Fruit fly (Drosophila melanogaster): ENCODE measurements around the gene CG10163.
A peak's percentile ranks its signal among the peaks of the same experiment; 100 is the strongest.

Gene CG10163

DNA sequence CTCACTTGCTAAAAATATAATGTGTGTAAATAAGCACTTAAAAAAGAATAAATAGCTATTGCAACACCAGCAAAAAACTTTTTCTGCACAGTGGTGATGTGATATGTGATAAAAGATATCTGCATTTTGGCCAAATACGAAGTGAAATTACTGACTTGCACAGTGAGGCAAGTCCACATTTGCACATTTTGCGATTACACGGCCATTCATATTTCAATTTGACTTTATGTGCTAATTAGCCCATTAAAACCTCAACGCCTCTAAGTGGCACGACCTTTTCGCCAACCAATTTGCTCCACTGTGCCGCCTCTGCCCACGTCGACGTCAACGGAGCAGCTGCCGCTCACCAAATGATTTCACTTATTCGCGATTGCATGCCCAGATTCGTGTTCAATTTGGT lies 38.4 kb downstream of the CG10163 start, which contains the start of gene CG33946 (continued):
- TF ChIP-seq inv (GFP tag; IDR thresholded peaks at IDR 0.05; ENCODE audit: partially characterized antibody) (no peak), CG18619 (GFP tag; optimal IDR thresholded peaks at IDR 0.05) (no peak), CG15269 (tag; optimal IDR thresholded peaks at IDR 0.05) (no peak), seq (GFP tag; IDR thresholded peaks at IDR 0.05) (0 out of 2 replicates have a peak, but pooled peaks have one; percentile 10), Dp (GFP tag; optimal IDR thresholded peaks at IDR 0.05) (no peak), CG7786 (GFP tag; optimal IDR thresholded peaks at IDR 0.05) (no peak), Neu2 (GFP tag; optimal IDR thresholded peaks at IDR 0.05; ENCODE audit: borderline replicate concordance) (no peak), CG8765 (GFP tag; IDR thresholded peaks at IDR 0.05) (peak; percentile 46; the same call in 1 of the 2 replicates), gem (tag; optimal IDR thresholded peaks at IDR 0.05) (peak; percentile 18), bsh (GFP tag; optimal IDR thresholded peaks at IDR 0.05) (peak in 1 of 2 experiments; percentile 47), BtbVII (GFP tag; optimal IDR thresholded peaks at IDR 0.05) (no peak), ttk (GFP tag; IDR thresholded peaks at IDR 0.05) (no peak), CG32532 (GFP tag; IDR thresholded peaks at IDR 0.05) (0 out of 2 replicates have a peak, but pooled peaks have one; percentile 19), sisA (GFP tag; IDR thresholded peaks at IDR 0.05) (peak; percentile 48), ara (GFP tag; IDR thresholded peaks at IDR 0.05) (peak; percentile 42; the same call in 1 of the 2 replicates), CG14441 (GFP tag; IDR thresholded peaks at IDR 0.05) (peak; percentile 57), CG4820 (GFP tag; optimal IDR thresholded peaks at IDR 0.05) (peak; percentile 23), Ptx1 (GFP tag; IDR thresholded peaks at IDR 0.05) (0 out of 2 replicates have a peak, but pooled peaks have one; percentile 20), CG34224 (GFP tag; IDR thresholded peaks at IDR 0.05; ENCODE audit: partially characterized antibody) (no peak), CG2889 (GFP tag; IDR thresholded peaks at IDR 0.05) (no peak), pnt (GFP tag; optimal IDR thresholded peaks at IDR 0.05) (no peak), CG1792 (GFP tag; optimal IDR thresholded peaks at IDR 0.05) (no peak), Rfx (GFP tag; IDR thresholded peaks at IDR 0.05) (peak; percentile 30; the same call in 1 of the 2 replicates), chinmo (GFP tag; IDR thresholded peaks at IDR 0.05; ENCODE audit: partially characterized antibody) (no peak), trh (GFP tag; optimal IDR thresholded peaks at IDR 0.05) (peak; percentile 28), h (optimal IDR thresholded peaks at IDR 0.05) (no peak), p53 (GFP tag; optimal IDR thresholded peaks at IDR 0.05) (no peak), sens (GFP tag) (peak; percentile 88), vfl (GFP tag; optimal IDR thresholded peaks at IDR 0.05) (no peak), az2 (GFP tag; optimal IDR thresholded peaks at IDR 0.05) (peak; percentile 23), Chrac-16 (GFP tag; optimal IDR thresholded peaks at IDR 0.05) (peak; percentile 34), otp (GFP tag; IDR thresholded peaks at IDR 0.05) (0 out of 3 replicates have a peak, but pooled peaks have one; percentile 22), insv (GFP tag; optimal IDR thresholded peaks at IDR 0.05) (no peak), CG7372 (GFP tag; IDR thresholded peaks at IDR 0.05) (no peak), Myb (GFP tag; optimal IDR thresholded peaks at IDR 0.05) (no peak), CG14860 (GFP tag; IDR thresholded peaks at IDR 0.05; ENCODE audit: partially characterized antibody) (no peak), tx (GFP tag; optimal IDR thresholded peaks at IDR 0.05) (no peak), CG11085 (GFP tag; IDR thresholded peaks at IDR 0.05) (no peak), CG34422 (GFP tag; IDR thresholded peaks at IDR 0.05) (peak; percentile 35; the same call in 1 of the 3 replicates), B-H2 (GFP tag; optimal IDR thresholded peaks at IDR 0.05) (no peak), CG4360 (GFP tag; IDR thresholded peaks at IDR 0.05) (no peak), CG17361 (GFP tag; IDR thresholded peaks at IDR 0.05) (0 out of 3 replicates have a peak, but pooled peaks have one; percentile 22), chm (GFP tag; IDR thresholded peaks at IDR 0.05) (0 out of 2 replicates have a peak, but pooled peaks have one; percentile 23), fru (optimal IDR thresholded peaks at IDR 0.05) (no peak), al (GFP tag; IDR thresholded peaks at IDR 0.05) (no peak), Dip3 (GFP tag; optimal IDR thresholded peaks at IDR 0.05) (no peak), CG9215 (GFP tag; IDR thresholded peaks at IDR 0.05) (peak; percentile 34; the same call in 1 of the 2 replicates), Hsf (GFP tag; optimal IDR thresholded peaks at IDR 0.05) (peak; percentile 25), CG2678 (tag; optimal IDR thresholded peaks at IDR 0.05) (no peak), danr (GFP tag; IDR thresholded peaks at IDR 0.05) (0 out of 2 replicates have a peak, but pooled peaks have one; percentile 15), sim (GFP tag; IDR thresholded peaks at IDR 0.05) (no peak), Antp (GFP tag; optimal IDR thresholded peaks at IDR 0.05) (peak; percentile 8), Mrtf (GFP tag; IDR thresholded peaks at IDR 0.05) (no peak)
